Worm (Caenorhabditis elegans) whole organism, young adult: ENCODE results near the gene mlp-1.

Experiments used
- B0019.2 ChIP-seq: fragments of 200-800 bp; sonication (Bioruptor generic); conservative IDR thresholded peaks from 2 replicates; pipeline ENCODE4 v1.3.6; 2022; ENCODE audit warnings: missing genetic modification reagents, missing genetic modification characterization, missing compliant biosample characterization
- B0261.1 ChIP-seq: sonication (generic microtip); optimal IDR thresholded peaks from 2 replicates; lab custom pipeline; 2016; ENCODE audit warnings: mild to moderate bottlenecking, missing genetic modification characterization, moderate library complexity, missing compliant biosample characterization
- C06A6.2 ChIP-seq: fragments of 200-800 bp; sonication (Bioruptor generic); conservative IDR thresholded peaks from 2 replicates; pipeline ENCODE4 v1.3.6; 2022; ENCODE audit warnings: missing genetic modification characterization, missing compliant biosample characterization
- F10E7.11 ChIP-seq: sonication (generic microtip); optimal IDR thresholded peaks from 2 replicates; lab custom pipeline; 2017; ENCODE audit warnings: mild to moderate bottlenecking, missing genetic modification characterization, moderate library complexity, missing compliant biosample characterization
- F33H1.4 ChIP-seq: fragments of 200-800 bp; sonication (Bioruptor generic); IDR thresholded peaks from 2 replicates; pipeline ENCODE4 v1.3.6; 2022; ENCODE audit warnings: missing genetic modification reagents, missing genetic modification characterization, missing compliant biosample characterization
- F49E8.2 ChIP-seq: sonication (generic microtip); optimal IDR thresholded peaks from 3 replicates; lab custom pipeline; 2017; ENCODE audit warnings: missing genetic modification characterization, mild to moderate bottlenecking, missing compliant biosample characterization, antibody characterized with exemption, moderate library complexity; ENCODE audit not compliant: insufficient read depth
- F52B5.7 ChIP-seq: sonication (generic microtip); optimal IDR thresholded peaks from 2 replicates; lab custom pipeline; 2016; ENCODE audit warnings: mild to moderate bottlenecking, missing genetic modification characterization, missing compliant biosample characterization
- F55B11.4 ChIP-seq: sonication (generic microtip); optimal IDR thresholded peaks from 2 replicates; lab custom pipeline; 2016; ENCODE audit warnings: missing compliant biosample characterization, missing genetic modification characterization, borderline replicate concordance; ENCODE audit not compliant: insufficient read depth
- F57A8.1 ChIP-seq: fragments of 200-800 bp; sonication (Bioruptor generic); optimal IDR thresholded peaks from 2 replicates; lab custom pipeline; 2018; ENCODE audit warnings: mild to moderate bottlenecking, missing genetic modification characterization, moderate library complexity, missing compliant biosample characterization
- T26A5.8 ChIP-seq: sonication (generic microtip); optimal IDR thresholded peaks from 2 replicates; lab custom pipeline; 2016; ENCODE audit warnings: missing genetic modification characterization, missing compliant biosample characterization
- Y56A3A.18 ChIP-seq: fragments of 200-800 bp; sonication (Bioruptor generic); IDR thresholded peaks from 2 replicates; pipeline ENCODE4 v1.3.6; 2022; ENCODE audit warnings: missing genetic modification reagents, missing genetic modification characterization, missing compliant biosample characterization
- ZK185.1 ChIP-seq: sonication (generic microtip); optimal IDR thresholded peaks from 2 replicates; lab custom pipeline; 2016; ENCODE audit warnings: mild to moderate bottlenecking, missing genetic modification characterization, missing compliant biosample characterization; ENCODE audit not compliant: poor library complexity, severe bottlenecking
- attf-6 ChIP-seq: fragments of 200-800 bp; sonication (Bioruptor generic); IDR thresholded peaks from 2 replicates; pipeline ENCODE4 v1.3.6; 2022; ENCODE audit warnings: missing genetic modification reagents, missing genetic modification characterization, missing compliant biosample characterization
- bed-2 ChIP-seq: fragments of 200-800 bp; sonication (Bioruptor generic); IDR thresholded peaks from 2 replicates; pipeline ENCODE4 v1.3.6; 2022; ENCODE audit warnings: missing genetic modification reagents, missing genetic modification characterization, missing compliant biosample characterization
- cebp-1 ChIP-seq, 2 experiments: fragments of 200-800 bp in 1 of 2; sonication (Bioruptor generic) in 1 of 2; sonication (generic microtip) in 1 of 2; IDR thresholded peaks in 1 of 2; optimal IDR thresholded peaks in 1 of 2; 2 replicates each; pipeline versions ENCODE4 v1.3.6 to Lab custom; 2017 to 2022; ENCODE audit warnings: missing compliant biosample characterization in 2 of 2, missing genetic modification characterization in 2 of 2, mild to moderate bottlenecking in 1 of 2, missing genetic modification reagents in 1 of 2, moderate library complexity in 1 of 2
- ceh-27 ChIP-seq: fragments of 200-800 bp; sonication (Bioruptor generic); optimal IDR thresholded peaks from 2 replicates; lab custom pipeline; 2018; ENCODE audit warnings: mild to moderate bottlenecking, missing genetic modification characterization, moderate library complexity, missing compliant biosample characterization
- ceh-40 ChIP-seq: fragments of 200-800 bp; sonication (Bioruptor generic); IDR thresholded peaks from 2 replicates; pipeline ENCODE4 v1.3.6; 2022; ENCODE audit warnings: missing genetic modification characterization, missing compliant biosample characterization
- ceh-79 ChIP-seq: sonication (generic microtip); optimal IDR thresholded peaks from 2 replicates; lab custom pipeline; 2017; ENCODE audit warnings: mild to moderate bottlenecking, missing genetic modification characterization, missing compliant biosample characterization
- die-1 ChIP-seq: sonication (generic microtip); optimal IDR thresholded peaks from 2 replicates; lab custom pipeline; 2016; ENCODE audit warnings: missing genotype, mild to moderate bottlenecking, missing genetic modification characterization, missing compliant biosample characterization
- dox-1 ChIP-seq: fragments of 200-800 bp; sonication (Bioruptor generic); IDR thresholded peaks from 2 replicates; pipeline ENCODE4 v1.3.6; 2022; ENCODE audit warnings: missing genetic modification reagents, missing genetic modification characterization, missing compliant biosample characterization
- dpff-1 ChIP-seq: sonication (generic microtip); optimal IDR thresholded peaks from 2 replicates; lab custom pipeline; 2017; ENCODE audit warnings: mild to moderate bottlenecking, missing genetic modification characterization, missing compliant biosample characterization
- efl-1 ChIP-seq: fragments of 150-350 bp; optimal IDR thresholded peaks from 2 replicates; lab custom pipeline; 2014; ENCODE audit warnings: missing biosample characterization, missing genetic modification reagents, missing genetic modification characterization
- egl-44 ChIP-seq: fragments of 200-800 bp; sonication (Bioruptor generic); IDR thresholded peaks from 2 replicates; pipeline ENCODE4 v1.3.6; 2022; ENCODE audit warnings: missing genetic modification reagents, missing genetic modification characterization, missing compliant biosample characterization
- him-1 ChIP-seq: sonication (generic microtip); optimal IDR thresholded peaks from 2 replicates; lab custom pipeline; 2016; ENCODE audit warnings: missing genotype, missing genetic modification reagents, missing genetic modification characterization, missing compliant biosample characterization
- hrde-1 ChIP-seq: sonication (generic microtip); optimal IDR thresholded peaks from 2 replicates; lab custom pipeline; 2016; ENCODE audit warnings: missing genetic modification characterization, mild to moderate bottlenecking, missing compliant biosample characterization, moderate library complexity, missing genotype, missing genetic modification reagents, borderline replicate concordance
- hsf-1 ChIP-seq: fragments of 200-800 bp; sonication (Bioruptor generic); IDR thresholded peaks from 2 replicates; pipeline ENCODE4 v1.3.6; 2022; ENCODE audit warnings: missing genetic modification reagents, missing genetic modification characterization, missing compliant biosample characterization
- lag-1 ChIP-seq: fragments of 200-800 bp; sonication (Bioruptor generic); IDR thresholded peaks from 2 replicates; pipeline ENCODE4 v1.3.6; 2022; ENCODE audit warnings: missing genetic modification reagents, missing genetic modification characterization, missing compliant biosample characterization
- let-607 ChIP-seq, 2 experiments: fragments of 200-800 bp in 1 of 2; sonication (Bioruptor generic) in 1 of 2; sonication (generic microtip) in 1 of 2; optimal IDR thresholded peaks; 2 replicates each; lab custom pipeline; 2016 to 2018; ENCODE audit warnings: mild to moderate bottlenecking in 2 of 2, missing compliant biosample characterization in 2 of 2, missing genetic modification characterization in 2 of 2, moderate library complexity in 2 of 2, missing genotype in 1 of 2
- lin-26 ChIP-seq: fragments of 200-800 bp; sonication (Bioruptor generic); IDR thresholded peaks from 2 replicates; pipeline ENCODE4 v1.3.6; 2022; ENCODE audit warnings: missing genetic modification reagents, missing genetic modification characterization, missing compliant biosample characterization
- lin-40 ChIP-seq: sonication (generic microtip); optimal IDR thresholded peaks from 2 replicates; lab custom pipeline; 2016; ENCODE audit warnings: missing genetic modification characterization, mild to moderate bottlenecking, missing compliant biosample characterization, missing genotype, missing genetic modification reagents
- madf-3 ChIP-seq: fragments of 200-800 bp; sonication (Bioruptor generic); IDR thresholded peaks from 2 replicates; pipeline ENCODE4 v1.3.6; 2022; ENCODE audit warnings: missing genetic modification reagents, missing genetic modification characterization, missing compliant biosample characterization
- nfya-2 ChIP-seq: fragments of 200-800 bp; sonication (Bioruptor generic); IDR thresholded peaks from 2 replicates; pipeline ENCODE4 v1.3.6; 2022; ENCODE audit warnings: missing genetic modification reagents, missing genetic modification characterization, missing compliant biosample characterization
- rec-8 ChIP-seq, 2 experiments: sonication (generic microtip); optimal IDR thresholded peaks; 2 replicates each; lab custom pipeline; 2016; ENCODE audit warnings: mild to moderate bottlenecking in 2 of 2, missing genetic modification characterization in 2 of 2, missing genetic modification reagents in 2 of 2, missing genotype in 2 of 2, missing biosample characterization in 1 of 2, missing compliant biosample characterization in 1 of 2, moderate library complexity in 1 of 2
- snpc-1.3 ChIP-seq: sonication (generic microtip); optimal IDR thresholded peaks from 2 replicates; lab custom pipeline; 2017; ENCODE audit warnings: missing genetic modification characterization, mild to moderate bottlenecking, missing compliant biosample characterization, antibody characterized with exemption, moderate library complexity, missing genotype, missing genetic modification reagents; ENCODE audit not compliant: insufficient read depth
- snpc-3.4 ChIP-seq: sonication (generic microtip); optimal IDR thresholded peaks from 2 replicates; lab custom pipeline; 2017; ENCODE audit warnings: missing genetic modification characterization, mild to moderate bottlenecking, missing compliant biosample characterization, antibody characterized with exemption, moderate library complexity, missing genotype, missing genetic modification reagents
- snpc-4 ChIP-seq, 5 experiments: fragments of 150-350 bp in 1 of 5; sonication (generic microtip) in 4 of 5; optimal IDR thresholded peaks; 2 replicates each; lab custom pipeline; 2014 to 2018; ENCODE audit warnings: missing genetic modification characterization in 5 of 5, missing biosample characterization in 3 of 5, antibody characterized with exemption in 2 of 5, mild to moderate bottlenecking in 2 of 5, missing compliant biosample characterization in 2 of 5, missing genotype in 2 of 5, moderate library complexity in 2 of 5, missing genetic modification reagents in 1 of 5
- tbp1 ChIP-seq: fragments of 200-800 bp; sonication (Bioruptor generic); optimal IDR thresholded peaks from 2 replicates; lab custom pipeline; 2018; ENCODE audit warnings: mild to moderate bottlenecking, missing genetic modification characterization, missing compliant biosample characterization
- unc-62 ChIP-seq: fragments of 150-350 bp; optimal IDR thresholded peaks from 2 replicates; lab custom pipeline; 2014; ENCODE audit warnings: missing biosample characterization, missing genetic modification reagents, missing genetic modification characterization
- xnd-1 ChIP-seq: sonication (generic microtip); optimal IDR thresholded peaks from 2 replicates; lab custom pipeline; 2016; ENCODE audit warnings: missing genotype, missing genetic modification reagents, missing genetic modification characterization, missing compliant biosample characterization
- ztf-18 ChIP-seq: sonication (generic microtip); optimal IDR thresholded peaks from 2 replicates; lab custom pipeline; 2016; ENCODE audit warnings: missing genotype, mild to moderate bottlenecking, missing genetic modification characterization, missing compliant biosample characterization
- ztf-22 ChIP-seq: fragments of 200-800 bp; sonication (Bioruptor generic); optimal IDR thresholded peaks from 2 replicates; lab custom pipeline; 2018; ENCODE audit warnings: mild to moderate bottlenecking, missing genetic modification characterization, moderate library complexity, missing compliant biosample characterization
- ztf-25 ChIP-seq: fragments of 200-800 bp; sonication (Bioruptor generic); IDR thresholded peaks from 2 replicates; pipeline ENCODE4 v1.3.6; 2022; ENCODE audit warnings: missing genetic modification reagents, missing genetic modification characterization, missing compliant biosample characterization
- ztf-3 ChIP-seq: fragments of 200-800 bp; sonication (Bioruptor generic); optimal IDR thresholded peaks from 2 replicates; lab custom pipeline; 2018; ENCODE audit warnings: mild to moderate bottlenecking, missing genetic modification characterization, missing compliant biosample characterization

Gene mlp-1

ce11 chrIII:5943368-5944180 is 31.3 kb downstream of the mlp-1 start (continued):
- TF ChIP-seq cebp-1 (GFP tag; IDR thresholded peaks at IDR 0.05; lab: Robert Waterston, UW), result no peak; the same call in 1 of the 2 replicates
- TF ChIP-seq cebp-1 (tag; optimal IDR thresholded peaks at IDR 0.05; lab: Kevin White, UChicago), result peak; percentile 86
- peak; percentile 92 for TF ChIP-seq him-1 (tag; lab: Kevin White, UChicago)
- TF ChIP-seq F49E8.2, result peak; percentile 73
- TF ChIP-seq F10E7.11 (tag; lab: Kevin White, UChicago), result no peak
- no peak for TF ChIP-seq xnd-1
- peak; percentile 75 for TF ChIP-seq ZK185.1 (tag; lab: Kevin White, UChicago)
- peak; percentile 46 for TF ChIP-seq die-1 (tag; lab: Kevin White, UChicago)
- no peak for TF ChIP-seq snpc-1.3 (tag; lab: Kevin White, UChicago)
- TF ChIP-seq madf-3 (GFP tag; lab: Robert Waterston, UW), result peak; percentile 85
- no peak for TF ChIP-seq ceh-79
- TF ChIP-seq lin-26 (GFP tag; lab: Robert Waterston, UW), result peak; percentile 77; the same call in 1 of the 2 replicates
- TF ChIP-seq let-607 (tag; optimal IDR thresholded peaks at IDR 0.05; lab: Kevin White, UChicago), result peak; percentile 31 to 35
- TF ChIP-seq ztf-18, result peak; percentile 11
- peak; percentile 62 for TF ChIP-seq F52B5.7 (tag; lab: Kevin White, UChicago)
- TF ChIP-seq tbp1 (GFP tag; lab: Kevin White, UChicago), result peak; percentile 62
- no peak for TF ChIP-seq ceh-40 (GFP tag; lab: Robert Waterston, UW)
- TF ChIP-seq T26A5.8 (tag; lab: Kevin White, UChicago), result peak; percentile 56
- TF ChIP-seq efl-1 (GFP tag; lab: Kevin White, UChicago), result no peak
- TF ChIP-seq hrde-1 (tag; lab: Kevin White, UChicago), result peak; percentile 89
- TF ChIP-seq ztf-25 (GFP tag; lab: Robert Waterston, UW), result no peak
- TF ChIP-seq F57A8.1 (GFP tag; lab: Kevin White, UChicago), result no peak
- TF ChIP-seq B0019.2 (GFP tag; lab: Robert Waterston, UW), result no peak
- no peak for TF ChIP-seq B0261.1 (tag; lab: Kevin White, UChicago)
- TF ChIP-seq dpff-1 (tag; lab: Kevin White, UChicago), result no peak
- no peak for TF ChIP-seq F55B11.4 (tag; lab: Kevin White, UChicago)
- TF ChIP-seq ceh-27 (GFP tag; lab: Kevin White, UChicago), result peak; percentile 50
- peak; percentile 50; the same call in 1 of the 2 replicates for TF ChIP-seq C06A6.2 (GFP tag; lab: Robert Waterston, UW)
- peak; percentile 72 for TF ChIP-seq snpc-3.4
- no peak for TF ChIP-seq unc-62 (GFP tag; lab: Kevin White, UChicago)
- TF ChIP-seq lag-1 (GFP tag; lab: Robert Waterston, UW), result no peak
- peak; percentile 66 for TF ChIP-seq egl-44 (GFP tag; lab: Robert Waterston, UW)
- no peak for TF ChIP-seq snpc-4 (GFP tag; optimal IDR thresholded peaks at IDR 0.05; lab: Kevin White, UChicago)
- TF ChIP-seq snpc-4 (tag; optimal IDR thresholded peaks at IDR 0.05; lab: Kevin White, UChicago), result peak in 2 of 4 experiments; percentile 49 to 62
- peak; percentile 81 for TF ChIP-seq Y56A3A.18 (GFP tag; lab: Robert Waterston, UW)
- 0 out of 2 replicates have a peak, but pooled peaks have one; percentile 9 for TF ChIP-seq bed-2 (GFP tag; lab: Robert Waterston, UW)
- peak; percentile 21 for TF ChIP-seq ztf-3 (GFP tag; lab: Kevin White, UChicago)
- peak; percentile 68 for TF ChIP-seq lin-40
- TF ChIP-seq F33H1.4 (GFP tag; lab: Robert Waterston, UW), result peak; percentile 30; the same call in 1 of the 2 replicates
- TF ChIP-seq ztf-22, result no peak
- 0 out of 2 replicates have a peak, but pooled peaks have one; percentile 2 for TF ChIP-seq nfya-2 (GFP tag; lab: Robert Waterston, UW)
- TF ChIP-seq attf-6 (GFP tag; lab: Robert Waterston, UW), result peak; percentile 55; the same call in 1 of the 2 replicates
- TF ChIP-seq rec-8 (tag; optimal IDR thresholded peaks at IDR 0.05; lab: Kevin White, UChicago), result peak in 1 of 2 experiments; percentile 15
- peak; percentile 77 for TF ChIP-seq hsf-1
- TF ChIP-seq dox-1 (GFP tag; lab: Robert Waterston, UW), result peak; percentile 56
